Fruit fly (Drosophila melanogaster) whole organism, embryonic: ENCODE data around the gene Cyp4ac1.

Experiments
- ATbp ChIP-seq: fragments of 200-800 bp; sonication (Bioruptor generic); optimal IDR thresholded peaks from 2 replicates; lab custom pipeline; 2017; ENCODE audit warnings: missing biosample characterization, mild to moderate bottlenecking, missing genetic modification characterization, missing genetic modification reagents
- Ada2b ChIP-seq: fragments of 200-800 bp; sonication (Bioruptor generic); IDR thresholded peaks from 2 replicates; pipeline ENCODE4 v1.3.6; 2022; ENCODE audit warnings: missing biosample characterization, missing genetic modification characterization
- Asciz ChIP-seq: fragments of 200-800 bp; sonication (Bioruptor generic); optimal IDR thresholded peaks from 2 replicates; lab custom pipeline; 2017; ENCODE audit warnings: missing biosample characterization, mild to moderate bottlenecking, missing genetic modification characterization, missing genetic modification reagents
- Awh ChIP-seq: fragments of 200-800 bp; sonication (Bioruptor generic); IDR thresholded peaks from 2 replicates; pipeline ENCODE4, ENCODE4 v1.3.6; 2022; ENCODE audit warnings: missing biosample characterization, missing genetic modification characterization
- CG12769 ChIP-seq: fragments of 200-800 bp; sonication (Bioruptor generic); optimal IDR thresholded peaks from 2 replicates; lab custom pipeline; 2019; ENCODE audit warnings: missing biosample characterization, mild to moderate bottlenecking, missing genetic modification characterization, moderate library complexity
- CG13894 ChIP-seq: fragments of 200-800 bp; sonication (Bioruptor generic); optimal IDR thresholded peaks from 3 replicates; lab custom pipeline; 2018; ENCODE audit warnings: missing biosample characterization, mild to moderate bottlenecking, missing genetic modification characterization, moderate library complexity
- CG14014 ChIP-seq: fragments of 200-800 bp; sonication (Bioruptor generic); IDR thresholded peaks from 2 replicates; pipeline ENCODE4 v1.3.6; 2022; ENCODE audit warnings: missing biosample characterization, missing genetic modification characterization
- CG15601 ChIP-seq: fragments of 200-800 bp; sonication (Bioruptor generic); optimal IDR thresholded peaks from 3 replicates; lab custom pipeline; 2019; ENCODE audit warnings: missing biosample characterization, mild to moderate bottlenecking, missing genetic modification characterization, moderate library complexity
- CG16863 ChIP-seq: fragments of 200-800 bp; sonication (Bioruptor generic); optimal IDR thresholded peaks from 3 replicates; lab custom pipeline; 2016; ENCODE audit warnings: missing biosample characterization, missing genetic modification characterization
- CG17612 ChIP-seq: fragments of 200-800 bp; sonication (Bioruptor generic); IDR thresholded peaks from 2 replicates; pipeline ENCODE4 v1.3.6; 2022; ENCODE audit warnings: missing biosample characterization, missing genetic modification characterization
- CG2678 ChIP-seq: fragments of 200-800 bp; sonication (Bioruptor generic); optimal IDR thresholded peaks from 3 replicates; lab custom pipeline; 2019; ENCODE audit warnings: missing biosample characterization, mild to moderate bottlenecking, missing genetic modification characterization, moderate library complexity
- CG31224 ChIP-seq: fragments of 200-800 bp; sonication (Bioruptor generic); IDR thresholded peaks from 2 replicates; pipeline ENCODE4 v1.3.6; 2022; ENCODE audit warnings: missing biosample characterization, missing genetic modification characterization
- CG31441 ChIP-seq: fragments of 200-800 bp; sonication (Bioruptor generic); IDR thresholded peaks from 2 replicates; pipeline ENCODE4 v1.3.6; 2022; ENCODE audit warnings: missing biosample characterization, missing genetic modification characterization
- CG34224 ChIP-seq: fragments of 200-800 bp; sonication (Bioruptor generic); IDR thresholded peaks from 3 replicates; pipeline ENCODE4 v1.3.6; 2022; ENCODE audit warnings: missing biosample characterization, missing genetic modification characterization; ENCODE audit not compliant: partially characterized antibody
- CG4328 ChIP-seq: fragments of 200-800 bp; sonication (Bioruptor generic); optimal IDR thresholded peaks from 3 replicates; lab custom pipeline; 2017; ENCODE audit warnings: missing biosample characterization, missing genetic modification reagents, missing genetic modification characterization
- CG4360 ChIP-seq: fragments of 200-800 bp; sonication (Bioruptor generic); IDR thresholded peaks from 2 replicates; pipeline ENCODE4 v1.3.6; 2022; ENCODE audit warnings: missing biosample characterization, missing genetic modification characterization
- CG6272 ChIP-seq: fragments of 200-800 bp; sonication (Bioruptor generic); IDR thresholded peaks from 2 replicates; pipeline ENCODE4 v1.3.6; 2022; ENCODE audit warnings: missing biosample characterization, missing genetic modification characterization
- CG8359 ChIP-seq: fragments of 200-800 bp; sonication (Bioruptor generic); optimal IDR thresholded peaks from 2 replicates; lab custom pipeline; 2017; ENCODE audit warnings: missing biosample characterization, mild to moderate bottlenecking, missing genetic modification characterization, borderline replicate concordance
- CoRest ChIP-seq: fragments of 200-800 bp; sonication (Bioruptor generic); optimal IDR thresholded peaks from 3 replicates; lab custom pipeline; 2018; ENCODE audit warnings: missing biosample characterization, mild to moderate bottlenecking, missing genetic modification characterization, moderate library complexity
- Hr39 ChIP-seq: fragments of >200 bp; optimal IDR thresholded peaks from 2 replicates; lab custom pipeline; 2017
- Lim3 ChIP-seq: fragments of 200-800 bp; sonication (Bioruptor generic); IDR thresholded peaks from 2 replicates; pipeline ENCODE4 v1.3.6; 2022; ENCODE audit warnings: missing biosample characterization, missing genetic modification characterization
- MESR4 ChIP-seq: fragments of 200-800 bp; sonication (Bioruptor generic); optimal IDR thresholded peaks from 2 replicates; lab custom pipeline; 2018; ENCODE audit warnings: missing biosample characterization, mild to moderate bottlenecking, missing genetic modification characterization, moderate library complexity
- Med ChIP-seq: fragments of 200-800 bp; sonication (Bioruptor generic); peaks from one replicate; lab custom pipeline; 2016; ENCODE audit warnings: missing biosample characterization, missing genetic modification characterization, mild to moderate bottlenecking, inconsistent platforms, moderate library complexity
- PHDP ChIP-seq: fragments of 200-800 bp; sonication (Bioruptor generic); optimal IDR thresholded peaks from 3 replicates; lab custom pipeline; 2018; ENCODE audit warnings: missing biosample characterization, mild to moderate bottlenecking, missing genetic modification characterization, moderate library complexity
- Sox102F ChIP-seq: fragments of 200-800 bp; sonication (Bioruptor generic); optimal IDR thresholded peaks from 2 replicates; lab custom pipeline; 2018; ENCODE audit warnings: missing biosample characterization, mild to moderate bottlenecking, missing genetic modification characterization, moderate library complexity
- Stat92E ChIP-seq, 3 experiments: fragments of >200 bp in 2 of 3; fragments of 200-800 bp in 1 of 3; sonication (Bioruptor generic) in 1 of 3; optimal IDR thresholded peaks; 2 replicates each; lab custom pipeline; 2017 to 2019; ENCODE audit warnings: missing biosample characterization in 3 of 3, missing genetic modification characterization in 3 of 3, mild to moderate bottlenecking in 1 of 3, moderate library complexity in 1 of 3
- Usf ChIP-seq: fragments of 200-800 bp; sonication (Bioruptor generic); optimal IDR thresholded peaks from 2 replicates; lab custom pipeline; 2017; ENCODE audit warnings: missing genotype, missing biosample characterization, missing genetic modification characterization
- Xbp1 ChIP-seq: fragments of 200-800 bp; sonication (Bioruptor generic); optimal IDR thresholded peaks from 3 replicates; lab custom pipeline; 2016; ENCODE audit warnings: missing biosample characterization, mild to moderate bottlenecking, missing genetic modification characterization
- abd-A ChIP-seq: fragments of 200-800 bp; sonication (Bioruptor generic); optimal IDR thresholded peaks from 3 replicates; lab custom pipeline; 2019; ENCODE audit warnings: missing biosample characterization, mild to moderate bottlenecking, missing genetic modification characterization, moderate library complexity
- caup ChIP-seq: fragments of 200-800 bp; sonication (Bioruptor generic); optimal IDR thresholded peaks from 3 replicates; lab custom pipeline; 2017; ENCODE audit warnings: missing biosample characterization, mild to moderate bottlenecking, missing genetic modification characterization, moderate library complexity; ENCODE audit not compliant: severe bottlenecking
- chinmo ChIP-seq: fragments of 200-800 bp; sonication (Bioruptor generic); IDR thresholded peaks from 4 replicates; pipeline ENCODE4 v1.3.6; 2022; ENCODE audit warnings: missing biosample characterization, missing genetic modification characterization; ENCODE audit not compliant: partially characterized antibody
- dmrt11E ChIP-seq: fragments of 200-800 bp; sonication (Bioruptor generic); optimal IDR thresholded peaks from 3 replicates; lab custom pipeline; 2018; ENCODE audit warnings: missing biosample characterization, mild to moderate bottlenecking, missing genetic modification characterization, moderate library complexity
- dmrt99B ChIP-seq: fragments of 200-800 bp; sonication (Bioruptor generic); optimal IDR thresholded peaks from 2 replicates; lab custom pipeline; 2018; ENCODE audit warnings: missing biosample characterization, mild to moderate bottlenecking, missing genetic modification characterization, moderate library complexity
- emc ChIP-seq: fragments of 200-800 bp; sonication (Bioruptor generic); optimal IDR thresholded peaks from 2 replicates; lab custom pipeline; 2016; ENCODE audit warnings: missing biosample characterization, missing genetic modification characterization
- ewg ChIP-seq: fragments of 200-800 bp; sonication (Bioruptor generic); optimal IDR thresholded peaks from 3 replicates; lab custom pipeline; 2017; ENCODE audit warnings: mild to moderate bottlenecking, missing biosample characterization, missing genetic modification reagents, missing genetic modification characterization
- gsb ChIP-seq: fragments of 200-800 bp; sonication (Bioruptor generic); IDR thresholded peaks from 2 replicates; pipeline ENCODE4 v1.3.6; 2022; ENCODE audit warnings: missing biosample characterization, missing genetic modification characterization
- kni ChIP-seq: fragments of 200-800 bp; sonication (Bioruptor generic); optimal IDR thresholded peaks from 3 replicates; lab custom pipeline; 2017; ENCODE audit warnings: mild to moderate bottlenecking, missing biosample characterization, missing genetic modification reagents, missing genetic modification characterization
- mirr ChIP-seq: fragments of 200-800 bp; sonication (Bioruptor generic); optimal IDR thresholded peaks from 3 replicates; lab custom pipeline; 2018; ENCODE audit warnings: missing biosample characterization, mild to moderate bottlenecking, missing genetic modification characterization
- mld ChIP-seq: fragments of 200-800 bp; sonication (Bioruptor generic); IDR thresholded peaks from 3 replicates; pipeline ENCODE4 v1.3.6; 2022; ENCODE audit warnings: missing biosample characterization, missing genetic modification characterization; ENCODE audit not compliant: partially characterized antibody
- otp ChIP-seq: fragments of 200-800 bp; sonication (Bioruptor generic); IDR thresholded peaks from 3 replicates; pipeline ENCODE4, ENCODE4 v1.3.6; 2022; ENCODE audit warnings: missing biosample characterization, missing genetic modification characterization
- pan ChIP-seq, 4 experiments: fragments of >200 bp in 3 of 4; fragments of 200-800 bp in 1 of 4; sonication (Bioruptor generic) in 1 of 4; optimal IDR thresholded peaks in 3 of 4; IDR thresholded peaks in 1 of 4; 2 replicates each; pipeline versions ENCODE4 v1.3.6 to Lab custom; 2017 to 2022; ENCODE audit warnings: missing biosample characterization in 2 of 4, missing genetic modification characterization in 2 of 4, mixed read lengths in 1 of 4
- sc ChIP-seq, 3 experiments: fragments of >200 bp in 2 of 3; fragments of 200-800 bp in 1 of 3; sonication (Bioruptor generic) in 1 of 3; optimal IDR thresholded peaks; 2 replicates in 2 of 3; 3 replicates in 1 of 3; lab custom pipeline; 2017; ENCODE audit warnings: mild to moderate bottlenecking in 1 of 3, missing biosample characterization in 1 of 3, missing genetic modification characterization in 1 of 3, missing genetic modification reagents in 1 of 3
- sd ChIP-seq: fragments of 200-800 bp; sonication (Bioruptor generic); optimal IDR thresholded peaks from 3 replicates; lab custom pipeline; 2018; ENCODE audit warnings: missing biosample characterization, mild to moderate bottlenecking, missing genetic modification characterization, moderate library complexity
- sens ChIP-seq: fragments of 200-800 bp; sonication (Bioruptor generic); peaks from one replicate; lab custom pipeline; 2016; ENCODE audit warnings: missing biosample characterization, missing genetic modification characterization
- sqz ChIP-seq: fragments of 200-800 bp; sonication (Bioruptor generic); optimal IDR thresholded peaks from 3 replicates; lab custom pipeline; 2018; ENCODE audit warnings: missing biosample characterization, mild to moderate bottlenecking, missing genetic modification characterization
- unpg ChIP-seq: fragments of 200-800 bp; sonication (Bioruptor generic); optimal IDR thresholded peaks from 3 replicates; lab custom pipeline; 2018; ENCODE audit warnings: missing biosample characterization, mild to moderate bottlenecking, missing genetic modification characterization, moderate library complexity
- vvl ChIP-seq: fragments of 200-800 bp; sonication (Bioruptor generic); IDR thresholded peaks from 2 replicates; pipeline ENCODE4 v1.3.6; 2022; ENCODE audit warnings: missing biosample characterization, missing genetic modification characterization

Cyp4ac1 gene

dm6 chr2L:5228581-5229077 is 35.2 kb upstream of the Cyp4ac1 start:
- peak; percentile 41 for TF ChIP-seq Med (GFP tag; lab: Kevin White, UChicago)
- no peak for TF ChIP-seq Ada2b (GFP tag; lab: Robert Waterston, UW)
- TF ChIP-seq CG4328 (GFP tag; lab: Kevin White, UChicago) = no peak
- TF ChIP-seq Awh (GFP tag; lab: Robert Waterston, UW) = 0 out of 2 replicates have a peak, but pooled peaks have one; percentile 30
- peak; percentile 3 for TF ChIP-seq PHDP (tag; lab: Kevin White, UChicago)
- TF ChIP-seq CG14014 (GFP tag; lab: Robert Waterston, UW) = peak; percentile 55; the same call in 1 of the 2 replicates
- TF ChIP-seq chinmo (GFP tag; lab: Robert Waterston, UW) = peak; percentile 89; the same call in 3 of the 4 replicates
- TF ChIP-seq Usf (GFP tag; lab: Kevin White, UChicago) = no peak
- no peak for TF ChIP-seq ewg (GFP tag; lab: Kevin White, UChicago)
- peak; percentile 34 for TF ChIP-seq sqz (GFP tag; lab: Kevin White, UChicago)
- peak; percentile 23 for TF ChIP-seq CG2678 (tag; lab: Kevin White, UChicago)
- TF ChIP-seq CG15601 (tag; lab: Kevin White, UChicago) = peak; percentile 0
- TF ChIP-seq Sox102F (GFP tag; lab: Kevin White, UChicago) = no peak
- TF ChIP-seq CG4360 = peak; percentile 62
- no peak for TF ChIP-seq pan (optimal IDR thresholded peaks at IDR 0.05; lab: Kevin White, UChicago)
- peak in 1 of 2 experiments; percentile 11 for TF ChIP-seq pan (GFP tag; optimal IDR thresholded peaks at IDR 0.05 in 1 of 2, IDR thresholded peaks at IDR 0.05 in 1 of 2)
- peak; percentile 3 for TF ChIP-seq ATbp (GFP tag; lab: Kevin White, UChicago)
- peak; percentile 22; the same call in 1 of the 3 replicates for TF ChIP-seq otp (GFP tag; lab: Robert Waterston, UW)
- TF ChIP-seq sc (optimal IDR thresholded peaks at IDR 0.05; lab: Kevin White, UChicago) = no peak
- no peak for TF ChIP-seq sc (GFP tag; optimal IDR thresholded peaks at IDR 0.05; lab: Kevin White, UChicago)
- TF ChIP-seq vvl (GFP tag; lab: Robert Waterston, UW) = peak; percentile 21; the same call in 1 of the 2 replicates
- TF ChIP-seq CG13894 (tag; lab: Kevin White, UChicago) = peak; percentile 35
- TF ChIP-seq mirr = peak; percentile 45
- peak; percentile 52 for TF ChIP-seq kni (GFP tag; lab: Kevin White, UChicago)
- TF ChIP-seq gsb (GFP tag; lab: Robert Waterston, UW) = 0 out of 2 replicates have a peak, but pooled peaks have one; percentile 4
- peak; percentile 35 for TF ChIP-seq sd
- TF ChIP-seq CG34224 (GFP tag; lab: Robert Waterston, UW) = 0 out of 3 replicates have a peak, but pooled peaks have one; percentile 12
- no peak for TF ChIP-seq Xbp1
- peak; percentile 11 for TF ChIP-seq CoRest (tag; lab: Kevin White, UChicago)
- peak; percentile 74 for TF ChIP-seq abd-A
- TF ChIP-seq CG12769 (tag; lab: Kevin White, UChicago) = peak; percentile 8
- TF ChIP-seq caup (GFP tag; lab: Kevin White, UChicago) = peak; percentile 11
- peak; percentile 3 for TF ChIP-seq unpg (GFP tag; lab: Kevin White, UChicago)
- no peak for TF ChIP-seq dmrt99B (tag; lab: Kevin White, UChicago)
- TF ChIP-seq CG17612 (GFP tag; lab: Robert Waterston, UW) = no peak
- TF ChIP-seq Asciz = peak; percentile 19
- no peak for TF ChIP-seq CG16863 (GFP tag; lab: Kevin White, UChicago)

dm6 chr2L:5229239-5229638 is 34.6 kb upstream of the Cyp4ac1 start:
- no peak for TF ChIP-seq dmrt11E (tag; lab: Kevin White, UChicago)
- no peak for TF ChIP-seq Lim3 (GFP tag; lab: Robert Waterston, UW)
- TF ChIP-seq Hr39 = no peak
- TF ChIP-seq mld (GFP tag; lab: Robert Waterston, UW) = 0 out of 3 replicates have a peak, but pooled peaks have one; percentile 22
- no peak for TF ChIP-seq Stat92E (GFP tag; optimal IDR thresholded peaks at IDR 0.05; lab: Kevin White, UChicago)
- peak; percentile 5 for TF ChIP-seq sens (GFP tag; lab: Kevin White, UChicago)
- peak; percentile 99 for TF ChIP-seq CG8359 (GFP tag; lab: Kevin White, UChicago)
- no peak for TF ChIP-seq CG31441
- TF ChIP-seq CG6272 = no peak
- TF ChIP-seq emc (GFP tag; lab: Kevin White, UChicago) = no peak
- no peak for TF ChIP-seq CG31224 (GFP tag; lab: Robert Waterston, UW)
- no peak for TF ChIP-seq MESR4 (GFP tag; lab: Kevin White, UChicago)
